Worm (Caenorhabditis elegans) whole organism, young adult: ENCODE results near the gene T08G3.13.

Source experiments
- F52B5.7 ChIP-seq: sonication (generic microtip); optimal IDR thresholded peaks from 2 replicates; lab custom pipeline; 2016; ENCODE audit warnings: mild to moderate bottlenecking, missing genetic modification characterization, missing compliant biosample characterization
- F57C9.4 ChIP-seq: sonication (generic microtip); optimal IDR thresholded peaks from 2 replicates; lab custom pipeline; 2017; ENCODE audit warnings: mild to moderate bottlenecking, missing genetic modification characterization, missing compliant biosample characterization
- K12H6.12 ChIP-seq: fragments of 200-800 bp; sonication (Bioruptor generic); optimal IDR thresholded peaks from 2 replicates; lab custom pipeline; 2018; ENCODE audit warnings: mild to moderate bottlenecking, missing genetic modification characterization, missing compliant biosample characterization
- T26A5.8 ChIP-seq: sonication (generic microtip); optimal IDR thresholded peaks from 2 replicates; lab custom pipeline; 2016; ENCODE audit warnings: missing genetic modification characterization, missing compliant biosample characterization
- lsl-1 ChIP-seq: fragments of 200-800 bp; sonication (Bioruptor generic); optimal IDR thresholded peaks from 2 replicates; lab custom pipeline; 2018; ENCODE audit warnings: mild to moderate bottlenecking, missing genetic modification characterization, moderate library complexity, missing compliant biosample characterization
- rpc-1 ChIP-seq, 2 experiments: fragments of 150-350 bp in 1 of 2; sonication (generic microtip) in 1 of 2; optimal IDR thresholded peaks; 2 replicates each; lab custom pipeline; 2014 to 2018; ENCODE audit warnings: missing biosample characterization in 1 of 2, missing genetic modification characterization in 1 of 2, missing genetic modification reagents in 1 of 2, missing genotype in 1 of 2

ce11 chrV:16460866-16461265 lies 13.0 kb downstream of the T08G3.13 start, which contains the start of gene srh-142:
- TF ChIP-seq K12H6.12 (tag; lab: Kevin White, UChicago) = no peak
- no peak for TF ChIP-seq lsl-1
- no peak for TF ChIP-seq F57C9.4 (tag; lab: Kevin White, UChicago)
- no peak for TF ChIP-seq T26A5.8 (tag; lab: Kevin White, UChicago)
- no peak for TF ChIP-seq rpc-1 (optimal IDR thresholded peaks at IDR 0.05; lab: Kevin White, UChicago)
- TF ChIP-seq rpc-1 (tag; optimal IDR thresholded peaks at IDR 0.05; lab: Kevin White, UChicago) = no peak
- no peak for TF ChIP-seq F52B5.7 (tag; lab: Kevin White, UChicago)
